Fruit fly (Drosophila melanogaster) whole organism, embryonic: ENCODE data around the gene GABPI.
A peak's percentile ranks its signal among the peaks of the same experiment; 100 is the strongest.

Experiments
- CG11504 ChIP-seq: fragments of 200-800 bp; sonication (Bioruptor generic); optimal IDR thresholded peaks from 3 replicates; lab custom pipeline; 2019; ENCODE audit warnings: missing biosample characterization, mild to moderate bottlenecking, missing genetic modification characterization, moderate library complexity
- CG12219 ChIP-seq: fragments of 200-800 bp; sonication (Bioruptor generic); optimal IDR thresholded peaks from 3 replicates; lab custom pipeline; 2018; ENCODE audit warnings: missing biosample characterization, mild to moderate bottlenecking, missing genetic modification characterization
- CG12299 ChIP-seq: fragments of 200-800 bp; sonication (Bioruptor generic); optimal IDR thresholded peaks from 2 replicates; lab custom pipeline; 2018; ENCODE audit warnings: missing biosample characterization, mild to moderate bottlenecking, missing genetic modification characterization
- CG18011 ChIP-seq: fragments of 200-800 bp; sonication (Bioruptor generic); optimal IDR thresholded peaks from 2 replicates; lab custom pipeline; 2017; ENCODE audit warnings: missing biosample characterization, missing genetic modification characterization, mild to moderate bottlenecking, moderate library complexity, missing genotype
- CG18619 ChIP-seq: fragments of 200-800 bp; sonication (Bioruptor generic); optimal IDR thresholded peaks from 3 replicates; lab custom pipeline; 2017; ENCODE audit warnings: missing biosample characterization, mild to moderate bottlenecking, missing genetic modification characterization
- CG30020 ChIP-seq: fragments of 200-800 bp; optimal IDR thresholded peaks from 2 replicates; lab custom pipeline; 2019; ENCODE audit warnings: missing biosample characterization, mild to moderate bottlenecking, missing genetic modification characterization, moderate library complexity
- CG32532 ChIP-seq: fragments of 200-800 bp; sonication (Bioruptor generic); IDR thresholded peaks from 2 replicates; pipeline ENCODE4 v1.3.6; 2022; ENCODE audit warnings: missing biosample characterization, missing genetic modification characterization
- CG33557 ChIP-seq: fragments of 200-800 bp; sonication (Bioruptor generic); optimal IDR thresholded peaks from 2 replicates; lab custom pipeline; 2019; ENCODE audit warnings: missing biosample characterization, mild to moderate bottlenecking, missing genetic modification characterization, moderate library complexity
- CG3726 ChIP-seq: fragments of 200-800 bp; sonication (Bioruptor generic); IDR thresholded peaks from 3 replicates; pipeline ENCODE4, ENCODE4 v1.3.6; 2022; ENCODE audit warnings: missing biosample characterization, missing genetic modification characterization
- CG6175 ChIP-seq: fragments of 200-800 bp; sonication (Bioruptor generic); IDR thresholded peaks from 3 replicates; pipeline ENCODE4 v1.3.6; 2022; ENCODE audit warnings: missing biosample characterization, missing genetic modification characterization
- CG6254 ChIP-seq: fragments of 200-800 bp; sonication (Bioruptor generic); optimal IDR thresholded peaks from 3 replicates; lab custom pipeline; 2017; ENCODE audit warnings: mild to moderate bottlenecking, missing biosample characterization, missing genetic modification reagents, missing genetic modification characterization
- Dip3 ChIP-seq: fragments of 200-800 bp; sonication (Bioruptor generic); optimal IDR thresholded peaks from 3 replicates; lab custom pipeline; 2016; ENCODE audit warnings: missing biosample characterization, missing genetic modification characterization
- Dll ChIP-seq: fragments of 200-800 bp; sonication (Bioruptor generic); IDR thresholded peaks from 4 replicates; pipeline ENCODE4 v1.3.6; 2022; ENCODE audit warnings: missing biosample characterization, missing genetic modification characterization; ENCODE audit not compliant: partially characterized antibody
- Elba2 ChIP-seq: fragments of 200-800 bp; sonication (Bioruptor generic); optimal IDR thresholded peaks from 3 replicates; lab custom pipeline; 2016; ENCODE audit warnings: missing biosample characterization, missing genetic modification characterization
- Fer1 ChIP-seq: fragments of 200-800 bp; sonication (Bioruptor generic); optimal IDR thresholded peaks from 2 replicates; lab custom pipeline; 2017; ENCODE audit warnings: missing biosample characterization, mild to moderate bottlenecking, missing genetic modification characterization
- Fer2 ChIP-seq: fragments of 200-800 bp; sonication (Bioruptor generic); optimal IDR thresholded peaks from 2 replicates; lab custom pipeline; 2018; ENCODE audit warnings: missing biosample characterization, mild to moderate bottlenecking, missing genetic modification characterization, moderate library complexity
- H15 ChIP-seq: fragments of 200-800 bp; sonication (Bioruptor generic); IDR thresholded peaks from 3 replicates; pipeline ENCODE4 v1.3.6; 2022; ENCODE audit warnings: missing biosample characterization, missing genetic modification characterization
- Lim3 ChIP-seq: fragments of 200-800 bp; sonication (Bioruptor generic); IDR thresholded peaks from 2 replicates; pipeline ENCODE4 v1.3.6; 2022; ENCODE audit warnings: missing biosample characterization, missing genetic modification characterization
- Pdp1 ChIP-seq, 2 experiments: fragments of 200-800 bp; sonication (Bioruptor generic); optimal IDR thresholded peaks; 3 replicates each; lab custom pipeline; 2016; ENCODE audit warnings: missing biosample characterization in 2 of 2, missing genetic modification characterization in 2 of 2, mild to moderate bottlenecking in 1 of 2, moderate library complexity in 1 of 2
- Scr ChIP-seq: fragments of 200-800 bp; sonication (Bioruptor generic); IDR thresholded peaks from 2 replicates; pipeline ENCODE4 v1.3.6; 2022; ENCODE audit warnings: missing biosample characterization, missing genetic modification characterization; ENCODE audit not compliant: partially characterized antibody
- Sox100B ChIP-seq: fragments of 200-800 bp; sonication (Bioruptor generic); optimal IDR thresholded peaks from 3 replicates; lab custom pipeline; 2018; ENCODE audit warnings: missing biosample characterization, mild to moderate bottlenecking, missing genetic modification characterization
- Stat92E ChIP-seq, 3 experiments: fragments of >200 bp in 2 of 3; fragments of 200-800 bp in 1 of 3; sonication (Bioruptor generic) in 1 of 3; optimal IDR thresholded peaks; 2 replicates each; lab custom pipeline; 2017 to 2019; ENCODE audit warnings: missing biosample characterization in 3 of 3, missing genetic modification characterization in 3 of 3, mild to moderate bottlenecking in 1 of 3, moderate library complexity in 1 of 3
- Trl ChIP-seq, 3 experiments: fragments of >200 bp in 2 of 3; fragments of 200-800 bp in 1 of 3; sonication (Bioruptor generic) in 1 of 3; optimal IDR thresholded peaks; 2 replicates in 1 of 3; 3 replicates in 2 of 3; lab custom pipeline; 2016 to 2017; ENCODE audit warnings: missing biosample characterization in 1 of 3, missing genetic modification characterization in 1 of 3
- Xrp1 ChIP-seq: fragments of 200-800 bp; sonication (Bioruptor generic); IDR thresholded peaks from 2 replicates; pipeline ENCODE4 v1.3.6; 2022; ENCODE audit warnings: missing biosample characterization, missing genetic modification characterization
- amos ChIP-seq: fragments of 200-800 bp; sonication (Bioruptor generic); IDR thresholded peaks from 2 replicates; pipeline ENCODE4 v1.3.6; 2022; ENCODE audit warnings: missing biosample characterization, missing genetic modification characterization; ENCODE audit not compliant: partially characterized antibody
- bbx ChIP-seq: fragments of 200-800 bp; sonication (Bioruptor generic); IDR thresholded peaks from 2 replicates; pipeline ENCODE4 v1.3.6; 2022; ENCODE audit warnings: missing biosample characterization, missing genetic modification characterization; ENCODE audit not compliant: partially characterized antibody
- bcd ChIP-seq: fragments of 200-800 bp; sonication (Bioruptor generic); optimal IDR thresholded peaks from 2 replicates; lab custom pipeline; 2017; ENCODE audit warnings: missing biosample characterization, mild to moderate bottlenecking, missing genetic modification characterization
- crol ChIP-seq: fragments of 200-800 bp; sonication (Bioruptor generic); IDR thresholded peaks from 2 replicates; pipeline ENCODE4 v1.3.6; 2022; ENCODE audit warnings: missing biosample characterization, missing genetic modification characterization
- dan ChIP-seq: fragments of 200-800 bp; sonication (Bioruptor generic); IDR thresholded peaks from 2 replicates; pipeline ENCODE4 v1.3.6; 2022; ENCODE audit warnings: missing biosample characterization, missing genetic modification characterization
- fd64A ChIP-seq: fragments of 200-800 bp; sonication (Bioruptor generic); optimal IDR thresholded peaks from 3 replicates; lab custom pipeline; 2018; ENCODE audit warnings: missing biosample characterization, mild to moderate bottlenecking, missing genetic modification characterization
- gem ChIP-seq: fragments of 200-800 bp; sonication (Bioruptor generic); optimal IDR thresholded peaks from 2 replicates; lab custom pipeline; 2019; ENCODE audit warnings: missing biosample characterization, mild to moderate bottlenecking, missing genetic modification characterization, moderate library complexity
- jing ChIP-seq: fragments of 200-800 bp; sonication (Bioruptor generic); optimal IDR thresholded peaks from 2 replicates; lab custom pipeline; 2018; ENCODE audit warnings: missing biosample characterization, mild to moderate bottlenecking, missing genetic modification characterization
- luna ChIP-seq: fragments of 200-800 bp; sonication (Bioruptor generic); optimal IDR thresholded peaks from 2 replicates; lab custom pipeline; 2016; ENCODE audit warnings: missing biosample characterization, missing genetic modification characterization
- mld ChIP-seq: fragments of 200-800 bp; sonication (Bioruptor generic); IDR thresholded peaks from 3 replicates; pipeline ENCODE4 v1.3.6; 2022; ENCODE audit warnings: missing biosample characterization, missing genetic modification characterization; ENCODE audit not compliant: partially characterized antibody
- nmo ChIP-seq: fragments of 200-800 bp; sonication (Bioruptor generic); optimal IDR thresholded peaks from 2 replicates; lab custom pipeline; 2018; ENCODE audit warnings: missing biosample characterization, mild to moderate bottlenecking, missing genetic modification characterization, moderate library complexity
- nom ChIP-seq: fragments of 200-800 bp; sonication (Bioruptor generic); optimal IDR thresholded peaks from 2 replicates; lab custom pipeline; 2017; ENCODE audit warnings: missing biosample characterization, missing genetic modification characterization, mild to moderate bottlenecking, moderate library complexity, missing genetic modification reagents
- onecut ChIP-seq: fragments of 200-800 bp; sonication (Bioruptor generic); IDR thresholded peaks from 2 replicates; pipeline ENCODE4 v1.3.6; 2022; ENCODE audit warnings: missing biosample characterization, missing genetic modification characterization
- p53 ChIP-seq: fragments of 200-800 bp; sonication (Bioruptor generic); optimal IDR thresholded peaks from 2 replicates; lab custom pipeline; 2016; ENCODE audit warnings: missing biosample characterization, missing genetic modification characterization
- pfk ChIP-seq: fragments of 200-800 bp; sonication (Bioruptor generic); optimal IDR thresholded peaks from 2 replicates; lab custom pipeline; 2018; ENCODE audit warnings: missing biosample characterization, mild to moderate bottlenecking, missing genetic modification characterization, moderate library complexity
- ranshi ChIP-seq: fragments of 200-800 bp; sonication (Bioruptor generic); IDR thresholded peaks from 2 replicates; pipeline ENCODE4 v1.3.6; 2022; ENCODE audit warnings: missing biosample characterization, missing genetic modification characterization
- ro ChIP-seq: fragments of 200-800 bp; sonication (Bioruptor generic); IDR thresholded peaks from 2 replicates; pipeline ENCODE4 v1.3.6; 2022; ENCODE audit warnings: missing biosample characterization, missing genetic modification characterization
- sc ChIP-seq, 3 experiments: fragments of >200 bp in 2 of 3; fragments of 200-800 bp in 1 of 3; sonication (Bioruptor generic) in 1 of 3; optimal IDR thresholded peaks; 2 replicates in 2 of 3; 3 replicates in 1 of 3; lab custom pipeline; 2017; ENCODE audit warnings: mild to moderate bottlenecking in 1 of 3, missing biosample characterization in 1 of 3, missing genetic modification characterization in 1 of 3, missing genetic modification reagents in 1 of 3
- tup ChIP-seq: fragments of 200-800 bp; sonication (Bioruptor generic); optimal IDR thresholded peaks from 2 replicates; lab custom pipeline; 2016; ENCODE audit warnings: missing biosample characterization, mild to moderate bottlenecking, missing genetic modification characterization, moderate library complexity
- unpg ChIP-seq: fragments of 200-800 bp; sonication (Bioruptor generic); optimal IDR thresholded peaks from 3 replicates; lab custom pipeline; 2018; ENCODE audit warnings: missing biosample characterization, mild to moderate bottlenecking, missing genetic modification characterization, moderate library complexity
- z ChIP-seq: fragments of 200-800 bp; sonication (Bioruptor generic); IDR thresholded peaks from 3 replicates; pipeline ENCODE4 v1.3.6; 2022; ENCODE audit warnings: missing biosample characterization, missing genetic modification characterization

GABPI gene

DNA sequence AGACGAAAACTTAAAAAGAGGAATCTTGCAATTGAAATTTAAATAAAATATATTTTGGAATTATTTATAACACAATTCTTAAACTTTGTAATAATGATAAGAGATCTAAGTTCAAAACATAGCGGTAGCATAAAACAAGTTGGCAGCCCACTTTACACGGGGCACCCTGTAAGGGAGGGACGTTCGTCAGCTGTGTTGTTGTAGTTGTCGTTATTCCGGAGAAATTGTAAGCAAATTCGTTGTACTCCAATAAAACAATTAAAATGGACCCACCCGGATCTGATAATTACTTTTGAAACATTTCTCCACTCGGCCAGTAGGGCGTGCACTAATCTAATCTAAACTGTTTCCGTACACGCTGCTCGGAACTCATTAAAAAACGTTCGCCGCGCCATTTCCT, at the start of gene GABPI (continued):
- peak in 1 of 3 experiments; percentile 55 for TF ChIP-seq Stat92E (GFP tag; optimal IDR thresholded peaks at IDR 0.05; lab: Kevin White, UChicago)
- TF ChIP-seq Elba2 (GFP tag; lab: Kevin White, UChicago), result no peak
- no peak for TF ChIP-seq Dip3 (GFP tag; lab: Kevin White, UChicago)
- TF ChIP-seq tup, result no peak
- no peak for TF ChIP-seq ranshi
- TF ChIP-seq fd64A, result no peak
- TF ChIP-seq Xrp1, result 0 out of 2 replicates have a peak, but pooled peaks have one; percentile 13
- no peak for TF ChIP-seq mld (GFP tag; lab: Robert Waterston, UW)
- TF ChIP-seq CG12299, result no peak
- TF ChIP-seq pfk, result peak; percentile 1
- TF ChIP-seq CG11504, result no peak
- peak; percentile 12 for TF ChIP-seq nmo (GFP tag; lab: Kevin White, UChicago)
- TF ChIP-seq CG30020 (tag; lab: Kevin White, UChicago), result peak; percentile 51
- peak; percentile 21 for TF ChIP-seq CG33557 (GFP tag; lab: Kevin White, UChicago)
- no peak for TF ChIP-seq CG12219 (GFP tag; lab: Kevin White, UChicago)
- TF ChIP-seq bbx (GFP tag; lab: Robert Waterston, UW), result 0 out of 2 replicates have a peak, but pooled peaks have one; percentile 12
- TF ChIP-seq nom (GFP tag; lab: Kevin White, UChicago), result peak; percentile 31
- TF ChIP-seq CG6175 (GFP tag; lab: Robert Waterston, UW), result no peak
- peak; percentile 44; the same call in 1 of the 2 replicates for TF ChIP-seq CG32532
- peak; percentile 100 for TF ChIP-seq CG6254 (GFP tag; lab: Kevin White, UChicago)
- TF ChIP-seq luna (GFP tag; lab: Kevin White, UChicago), result no peak
- TF ChIP-seq H15 (GFP tag; lab: Robert Waterston, UW), result no peak
- no peak for TF ChIP-seq crol
- TF ChIP-seq bcd (GFP tag; lab: Kevin White, UChicago), result no peak
- TF ChIP-seq Fer1 (GFP tag; lab: Kevin White, UChicago), result no peak
- TF ChIP-seq CG18011, result no peak

DNA sequence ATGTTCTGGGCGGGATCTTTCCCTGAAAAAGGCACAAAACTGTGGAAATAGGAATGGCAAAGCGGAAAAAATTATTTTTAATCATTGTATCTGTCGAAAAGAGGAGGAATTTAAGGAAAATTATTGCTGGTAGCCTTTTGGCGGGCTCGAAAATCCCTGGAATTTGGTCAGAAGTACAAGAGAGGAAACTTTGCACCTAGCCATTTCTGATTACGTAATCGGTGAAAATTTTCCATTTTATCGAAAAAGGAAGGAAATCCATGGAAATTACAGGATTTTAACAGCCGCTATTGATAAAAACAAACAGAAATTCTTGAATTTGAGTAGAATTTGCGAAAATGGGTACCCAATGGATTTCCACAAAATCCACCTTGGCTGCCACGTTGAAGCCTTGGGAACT, 43.6 kb upstream of the GABPI start:
- peak in 1 of 2 experiments; percentile 92 for TF ChIP-seq Pdp1 (GFP tag; optimal IDR thresholded peaks at IDR 0.05; lab: Kevin White, UChicago)
- TF ChIP-seq dan (GFP tag; lab: Robert Waterston, UW), result no peak

DNA sequence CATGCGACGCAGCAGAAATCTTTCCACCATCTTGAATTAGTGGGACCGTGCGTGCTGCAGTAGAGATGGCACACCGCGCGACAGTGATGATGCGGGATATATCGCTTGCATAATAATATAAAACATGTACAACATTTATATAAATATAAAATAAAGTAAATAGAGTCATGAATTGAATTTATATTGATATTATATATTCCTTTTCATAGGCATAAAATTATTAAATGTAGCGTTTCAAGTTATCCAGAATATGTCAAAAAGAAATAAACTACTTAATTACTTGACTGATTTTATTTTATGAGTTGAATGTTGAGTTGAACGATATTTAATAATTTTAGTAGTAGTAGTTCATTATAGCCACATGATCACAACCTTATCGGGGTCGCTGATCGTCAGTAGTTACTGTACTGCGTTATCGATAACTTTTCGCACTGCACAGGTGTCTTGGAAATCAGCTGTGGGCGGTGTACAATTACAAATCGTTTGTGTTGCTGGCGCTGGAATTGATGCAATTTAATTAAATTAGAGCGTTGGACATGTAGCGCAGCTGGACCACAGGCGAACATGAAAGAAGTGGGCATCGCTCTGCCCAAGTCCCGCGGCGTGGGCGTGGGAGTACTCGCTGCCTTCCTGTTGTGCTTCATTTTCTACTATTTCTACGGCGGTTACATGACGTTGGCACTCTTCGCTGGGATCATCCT, 42.5 kb upstream of the GABPI start, which contains the start of the genes Chd1 and Bem46:
TSS of gene Chd1 (minus strand) at position 43 of the 701 bp plus-strand sequence.
TSS of gene Bem46 (plus strand) at position 436 of the 701 bp plus-strand sequence.
- TF ChIP-seq Scr (peak; percentile 74), Trl (optimal IDR thresholded peaks at IDR 0.05; lab: Kevin White, UChicago) (no peak), Trl (GFP tag; optimal IDR thresholded peaks at IDR 0.05; lab: Kevin White, UChicago) (peak; percentile 58), Sox100B (no peak), Xrp1 (peak; percentile 81), p53 (GFP tag; lab: Kevin White, UChicago) (no peak), jing (GFP tag; lab: Kevin White, UChicago) (no peak), gem (tag; lab: Kevin White, UChicago) (peak; percentile 94), Dll (0 out of 4 replicates have a peak, but pooled peaks have one; percentile 58), onecut (GFP tag; lab: Robert Waterston, UW) (peak; percentile 61), z (GFP tag; lab: Robert Waterston, UW) (no peak), CG18619 (GFP tag; lab: Kevin White, UChicago) (peak; percentile 88), amos (peak; percentile 36; the same call in 1 of the 2 replicates), ro (GFP tag; lab: Robert Waterston, UW) (peak; percentile 74), Lim3 (GFP tag; lab: Robert Waterston, UW) (no peak), CG3726 (GFP tag; lab: Robert Waterston, UW) (0 out of 3 replicates have a peak, but pooled peaks have one; percentile 61), sc (optimal IDR thresholded peaks at IDR 0.05; lab: Kevin White, UChicago) (no peak), sc (GFP tag; optimal IDR thresholded peaks at IDR 0.05; lab: Kevin White, UChicago) (no peak), Fer2 (peak; percentile 74), unpg (GFP tag; lab: Kevin White, UChicago) (peak; percentile 80)
